Worm (Caenorhabditis elegans) whole organism, mixed stage, embryonic: ENCODE data around the gene Y47D7A.6.

Experiments
- M03D4.4 ChIP-seq: sonication (generic microtip); optimal IDR thresholded peaks from 2 replicates; lab custom pipeline; 2017; ENCODE audit warnings: mild to moderate bottlenecking, missing genetic modification characterization, missing compliant biosample characterization
- bed-3 ChIP-seq: fragments of 200-800 bp; sonication (Bioruptor generic); optimal IDR thresholded peaks from 3 replicates; lab custom pipeline; 2018; ENCODE audit warnings: mild to moderate bottlenecking, missing genetic modification characterization, moderate library complexity, missing compliant biosample characterization
- blmp-1 ChIP-seq: fragments of 150-350 bp; optimal IDR thresholded peaks from 2 replicates; lab custom pipeline; 2014; ENCODE audit warnings: missing biosample characterization, missing genetic modification characterization
- ceh-39 ChIP-seq: fragments of 150-350 bp; optimal IDR thresholded peaks from 2 replicates; lab custom pipeline; 2014; ENCODE audit warnings: missing biosample characterization, missing genetic modification characterization
- ceh-83 ChIP-seq: fragments of 200-800 bp; sonication (Bioruptor generic); optimal IDR thresholded peaks from 2 replicates; lab custom pipeline; 2018; ENCODE audit warnings: mild to moderate bottlenecking, missing genetic modification characterization, missing compliant biosample characterization
- ces-1 ChIP-seq: fragments of 150-350 bp; optimal IDR thresholded peaks from 2 replicates; lab custom pipeline; 2014; ENCODE audit warnings: missing biosample characterization, missing genetic modification reagents, missing genetic modification characterization
- cnd-1 ChIP-seq: fragments of 200-800 bp; sonication (Bioruptor generic); optimal IDR thresholded peaks from 2 replicates; lab custom pipeline; 2018; ENCODE audit warnings: mild to moderate bottlenecking, missing genetic modification characterization, missing compliant biosample characterization
- drap-1 ChIP-seq: fragments of 200-800 bp; sonication (Bioruptor generic); optimal IDR thresholded peaks from 3 replicates; lab custom pipeline; 2018; ENCODE audit warnings: mild to moderate bottlenecking, missing genetic modification characterization, missing compliant biosample characterization
- elt-3 ChIP-seq: fragments of 150-350 bp; optimal IDR thresholded peaks from 2 replicates; lab custom pipeline; 2014; ENCODE audit warnings: missing biosample characterization, missing genetic modification characterization
- flh-1 ChIP-seq: fragments of 200-800 bp; sonication (Bioruptor generic); optimal IDR thresholded peaks from 2 replicates; lab custom pipeline; 2018; ENCODE audit warnings: mild to moderate bottlenecking, missing genetic modification characterization, moderate library complexity, missing compliant biosample characterization
- mab-5 ChIP-seq: fragments of 150-350 bp; optimal IDR thresholded peaks from 2 replicates; lab custom pipeline; 2014; ENCODE audit warnings: missing biosample characterization, missing genetic modification characterization
- mep-1 ChIP-seq: fragments of 150-350 bp; optimal IDR thresholded peaks from 2 replicates; lab custom pipeline; 2017; ENCODE audit warnings: missing biosample characterization, missing genetic modification reagents, missing genetic modification characterization, inconsistent platforms
- mls-2 ChIP-seq: sonication (generic microtip); optimal IDR thresholded peaks from 2 replicates; lab custom pipeline; 2016; ENCODE audit warnings: mild to moderate bottlenecking, missing genetic modification characterization, moderate library complexity, missing compliant biosample characterization
- nhr-12 ChIP-seq: fragments of 150-350 bp; optimal IDR thresholded peaks from 2 replicates; lab custom pipeline; 2014; ENCODE audit warnings: missing biosample characterization, missing genetic modification characterization
- nhr-2 ChIP-seq: fragments of 150-350 bp; optimal IDR thresholded peaks from 2 replicates; lab custom pipeline; 2014; ENCODE audit warnings: missing biosample characterization, missing genetic modification characterization
- nhr-237 ChIP-seq: fragments of 150-350 bp; optimal IDR thresholded peaks from 2 replicates; lab custom pipeline; 2014; ENCODE audit warnings: missing biosample characterization, missing genetic modification characterization
- nhr-28 ChIP-seq: fragments of 150-350 bp; optimal IDR thresholded peaks from 2 replicates; lab custom pipeline; 2014; ENCODE audit warnings: missing biosample characterization, missing genetic modification characterization
- nhr-76 ChIP-seq: sonication (generic microtip); optimal IDR thresholded peaks from 2 replicates; lab custom pipeline; 2017; ENCODE audit warnings: missing biosample characterization, missing genetic modification characterization
- pha-4 ChIP-seq: fragments of 150-350 bp; optimal IDR thresholded peaks from 2 replicates; lab custom pipeline; 2018; ENCODE audit warnings: missing biosample characterization, missing genetic modification reagents, missing genetic modification characterization
- sem-2 ChIP-seq: fragments of 200-800 bp; sonication (Bioruptor generic); optimal IDR thresholded peaks from 2 replicates; lab custom pipeline; 2018; ENCODE audit warnings: mild to moderate bottlenecking, missing genetic modification characterization, missing compliant biosample characterization
- snpc-4 ChIP-seq: fragments of 150-350 bp; optimal IDR thresholded peaks from 2 replicates; lab custom pipeline; 2014; ENCODE audit warnings: missing biosample characterization, missing genetic modification characterization
- sptf-1 ChIP-seq: sonication (generic microtip); optimal IDR thresholded peaks from 2 replicates; lab custom pipeline; 2017; ENCODE audit warnings: mild to moderate bottlenecking, missing genetic modification characterization, moderate library complexity, missing compliant biosample characterization
- tbx-8 ChIP-seq: fragments of 200-800 bp; sonication (Bioruptor generic); optimal IDR thresholded peaks from 2 replicates; lab custom pipeline; 2018; ENCODE audit warnings: mild to moderate bottlenecking, missing genetic modification characterization, moderate library complexity, missing compliant biosample characterization
- unc-120 ChIP-seq: sonication (generic microtip); optimal IDR thresholded peaks from 2 replicates; lab custom pipeline; 2017; ENCODE audit warnings: missing genetic modification characterization, missing compliant biosample characterization; ENCODE audit not compliant: poor library complexity, severe bottlenecking
- unc-62 ChIP-seq: fragments of 150-350 bp; optimal IDR thresholded peaks from 2 replicates; lab custom pipeline; 2014; ENCODE audit warnings: missing biosample characterization, missing genetic modification reagents, missing genetic modification characterization
- zip-8 ChIP-seq: fragments of 150-350 bp; optimal IDR thresholded peaks from 2 replicates; lab custom pipeline; 2014; ENCODE audit warnings: missing biosample characterization, missing genetic modification characterization
- ztf-11 ChIP-seq: fragments of 150-350 bp; optimal IDR thresholded peaks from 2 replicates; lab custom pipeline; 2014; ENCODE audit warnings: missing biosample characterization, missing genetic modification characterization

Y47D7A.6 gene

ce11 chrV:4422127-4422526 is 4.1 kb upstream of the Y47D7A.6 start, which contains the start of gene skr-7:
TSS of gene skr-7 (plus strand) at chrV:4422427.
- no peak for TF ChIP-seq nhr-12 (tag; lab: Kevin White, UChicago)
- no peak for TF ChIP-seq snpc-4 (tag; lab: Kevin White, UChicago)
- no peak for TF ChIP-seq unc-62
- TF ChIP-seq nhr-2 = no peak

DNA sequence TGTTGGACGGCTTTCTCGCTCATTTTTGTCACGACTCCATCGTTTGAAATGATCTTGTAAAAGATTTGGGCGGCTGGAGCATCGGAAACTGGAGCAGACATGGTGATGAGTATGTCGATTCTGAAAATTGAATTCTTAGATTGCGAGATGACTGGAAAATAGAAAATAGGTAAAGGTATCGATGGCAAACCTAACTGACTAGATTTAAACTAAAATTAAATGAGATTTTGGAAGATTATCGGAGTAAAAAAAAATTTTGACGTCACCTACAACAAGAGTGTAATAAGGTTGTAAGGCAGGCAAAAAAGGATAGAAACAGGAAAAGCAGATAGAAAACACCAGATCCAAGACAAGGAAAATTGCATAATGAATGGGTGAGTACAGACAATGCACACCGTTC is 3.5 kb upstream of the Y47D7A.6 start, which contains the start of gene skr-14:
Gene skr-14 (minus strand): TSS at position 101 of the 400 bp plus-strand sequence.
- no peak for TF ChIP-seq nhr-76
- no peak for TF ChIP-seq elt-3 (tag; lab: Kevin White, UChicago)
- TF ChIP-seq sptf-1 (tag; lab: Kevin White, UChicago) = no peak
- no peak for TF ChIP-seq sem-2
- TF ChIP-seq nhr-237 = no peak
- no peak for TF ChIP-seq pha-4

ce11 chrV:4419767-4420322 is 1.8 kb upstream of the Y47D7A.6 start, which contains the start of the genes Y47D7A.7 and Y47D7A.2:
TSS of gene Y47D7A.7 (minus strand) at chrV:4419867.
TSS of gene Y47D7A.2 (plus strand) at chrV:4420272.
- no peak for TF ChIP-seq drap-1
- no peak for TF ChIP-seq flh-1 (GFP tag; lab: Kevin White, UChicago)

DNA sequence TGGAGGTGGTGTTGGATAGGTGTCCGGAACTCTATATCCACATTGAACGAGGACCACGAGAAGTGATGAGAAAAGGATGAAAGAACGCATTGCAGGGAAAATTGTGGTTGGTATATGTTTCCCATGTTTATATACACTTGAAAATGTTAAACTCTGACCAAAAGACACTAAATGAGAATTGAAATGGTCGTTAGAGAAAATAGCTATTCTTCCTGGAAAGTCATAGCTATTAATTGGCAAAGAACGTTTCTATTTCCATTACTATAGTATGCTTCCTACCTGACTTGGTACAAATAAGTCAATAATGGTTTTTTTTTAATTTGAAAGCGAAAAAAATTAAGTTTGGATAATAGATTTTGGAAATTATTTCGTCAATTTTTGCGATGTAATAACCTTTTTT is 1.3 kb downstream of the Y47D7A.6 start, which contains the start of gene Y47D7A.18:
Gene Y47D7A.18 (minus strand): TSS at position 101 of the 400 bp plus-strand sequence.
- TF ChIP-seq elt-3 (tag; lab: Kevin White, UChicago) (no peak), bed-3 (GFP tag; lab: Kevin White, UChicago) (no peak), ceh-39 (tag; lab: Kevin White, UChicago) (no peak), mab-5 (tag; lab: Kevin White, UChicago) (no peak), sptf-1 (tag; lab: Kevin White, UChicago) (no peak), mep-1 (tag; lab: Kevin White, UChicago) (no peak), mls-2 (tag; lab: Kevin White, UChicago) (no peak), nhr-76 (no peak), sem-2 (no peak), pha-4 (no peak), unc-120 (tag; lab: Kevin White, UChicago) (no peak), nhr-237 (no peak)
- TF ChIP-seq, all 35 proteins: peak for 0

DNA sequence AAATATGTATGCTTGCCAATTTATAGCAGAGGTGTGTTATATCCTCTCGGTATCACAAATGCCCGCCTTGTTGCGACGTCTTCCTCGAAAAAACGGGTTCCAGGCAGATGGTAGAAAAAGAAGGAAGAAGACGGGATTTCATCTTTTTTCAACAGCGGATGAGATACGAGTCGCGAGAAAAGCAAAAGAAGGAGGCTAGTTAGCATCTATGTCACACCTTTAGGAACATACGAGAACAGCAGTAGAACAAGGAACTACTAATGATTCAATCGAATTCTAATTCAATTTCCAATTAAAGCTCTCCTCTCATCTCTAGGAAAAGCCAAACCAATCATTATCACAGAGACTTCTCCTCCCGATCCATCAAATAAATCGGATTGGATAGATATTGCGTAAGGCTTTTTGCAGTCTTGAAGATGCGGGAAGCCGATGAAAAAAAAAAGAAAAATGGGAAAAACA is 3.4 kb downstream of the Y47D7A.6 start, which contains the start of gene grl-5:
Gene grl-5 (minus strand): TSS at position 51 of the 459 bp plus-strand sequence.
- TF ChIP-seq tbx-8 (GFP tag; lab: Kevin White, UChicago) (no peak), unc-62 (no peak), ceh-83 (GFP tag; lab: Kevin White, UChicago) (no peak), cnd-1 (tag; lab: Kevin White, UChicago) (no peak), zip-8 (tag; lab: Kevin White, UChicago) (peak; percentile 48)

DNA sequence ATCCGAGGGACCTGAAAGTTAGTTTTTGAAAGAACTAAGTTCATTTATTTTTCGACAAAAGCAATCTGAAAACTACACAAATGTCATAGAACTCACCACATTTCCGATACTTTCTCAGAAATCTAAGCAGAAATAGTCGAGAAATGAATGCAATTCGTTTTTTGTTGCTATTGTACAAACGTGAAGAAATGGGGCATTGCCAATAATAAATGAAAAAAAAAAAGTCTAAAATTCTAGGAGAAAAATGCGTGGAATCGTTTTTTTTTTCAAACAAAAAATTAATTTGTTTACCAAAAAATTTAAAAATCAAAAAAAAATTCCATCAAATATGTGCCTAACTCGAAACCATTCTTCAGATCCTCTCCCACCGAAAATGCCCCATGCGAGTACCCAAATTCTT is 6.3 kb downstream of the Y47D7A.6 start, which contains the start of gene Y47D7A.17:
Gene Y47D7A.17 (minus strand): TSS at position 101 of the 400 bp plus-strand sequence.
- TF ChIP-seq ztf-11 (tag; lab: Kevin White, UChicago) = no peak
- TF ChIP-seq sem-2 = no peak
- TF ChIP-seq M03D4.4 (tag; lab: Kevin White, UChicago) = no peak
- no peak for TF ChIP-seq unc-120 (tag; lab: Kevin White, UChicago)
- no peak for TF ChIP-seq pha-4
- no peak for TF ChIP-seq nhr-237
- TF ChIP-seq bed-3 (GFP tag; lab: Kevin White, UChicago) = no peak

DNA sequence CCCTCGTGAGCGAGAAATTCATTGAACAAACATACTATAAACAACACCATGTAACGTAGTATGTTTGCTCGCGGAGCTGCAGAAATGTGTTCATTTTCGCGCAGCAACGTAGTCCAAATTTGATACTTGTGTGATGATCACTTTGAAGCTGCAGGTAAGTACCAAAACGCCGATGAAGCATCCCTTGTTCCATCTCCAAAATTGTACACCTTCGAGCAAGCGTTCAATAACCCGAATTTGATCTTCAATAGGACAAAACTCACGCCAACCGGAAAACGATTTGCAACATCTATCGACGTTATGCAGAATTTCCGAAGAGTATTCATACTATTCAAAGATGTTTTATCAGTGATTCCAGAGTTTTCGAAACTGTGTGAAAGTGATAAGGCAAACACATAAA is 7.4 kb downstream of the Y47D7A.6 start, which contains the start of gene Y47D7A.3:
Gene Y47D7A.3 (plus strand): TSS at position 301 of the 400 bp plus-strand sequence.
- no peak for TF ChIP-seq ceh-83 (GFP tag; lab: Kevin White, UChicago)
- no peak for TF ChIP-seq nhr-237
- TF ChIP-seq unc-120 (tag; lab: Kevin White, UChicago) = no peak

DNA sequence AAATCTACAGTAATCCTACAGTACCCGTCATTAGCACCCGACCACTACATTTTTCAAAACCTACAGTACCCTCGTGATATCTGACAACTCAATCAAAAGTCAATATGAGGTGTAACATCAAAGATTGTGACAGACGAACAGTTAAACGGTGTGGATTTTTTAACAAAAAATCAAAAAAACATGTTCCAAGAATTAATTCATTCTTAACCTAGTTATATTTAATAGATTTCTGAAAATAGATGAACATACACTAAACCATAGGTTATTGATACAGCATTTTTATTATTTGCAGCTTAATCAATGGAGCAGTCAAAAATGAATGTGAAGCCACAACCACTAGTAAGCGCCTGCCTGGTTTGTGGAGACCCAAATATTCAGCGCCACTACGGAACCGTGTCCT is 10.5 kb downstream of the Y47D7A.6 start, which contains the start of gene nhr-118:
Gene nhr-118 (plus strand): TSS at position 301 of the 400 bp plus-strand sequence.
- TF ChIP-seq ceh-39 (tag; lab: Kevin White, UChicago) = no peak
- TF ChIP-seq blmp-1 (tag; lab: Kevin White, UChicago) = no peak
- TF ChIP-seq flh-1 (GFP tag; lab: Kevin White, UChicago) = no peak
- no peak for TF ChIP-seq elt-3 (tag; lab: Kevin White, UChicago)
- TF ChIP-seq nhr-28 (tag; lab: Kevin White, UChicago) = no peak
- TF ChIP-seq drap-1 = no peak
- no peak for TF ChIP-seq nhr-237
- no peak for TF ChIP-seq ces-1
